Worm (Caenorhabditis elegans): ENCODE measurements around the gene W02D7.5.

The W02D7.5 gene

DNA sequence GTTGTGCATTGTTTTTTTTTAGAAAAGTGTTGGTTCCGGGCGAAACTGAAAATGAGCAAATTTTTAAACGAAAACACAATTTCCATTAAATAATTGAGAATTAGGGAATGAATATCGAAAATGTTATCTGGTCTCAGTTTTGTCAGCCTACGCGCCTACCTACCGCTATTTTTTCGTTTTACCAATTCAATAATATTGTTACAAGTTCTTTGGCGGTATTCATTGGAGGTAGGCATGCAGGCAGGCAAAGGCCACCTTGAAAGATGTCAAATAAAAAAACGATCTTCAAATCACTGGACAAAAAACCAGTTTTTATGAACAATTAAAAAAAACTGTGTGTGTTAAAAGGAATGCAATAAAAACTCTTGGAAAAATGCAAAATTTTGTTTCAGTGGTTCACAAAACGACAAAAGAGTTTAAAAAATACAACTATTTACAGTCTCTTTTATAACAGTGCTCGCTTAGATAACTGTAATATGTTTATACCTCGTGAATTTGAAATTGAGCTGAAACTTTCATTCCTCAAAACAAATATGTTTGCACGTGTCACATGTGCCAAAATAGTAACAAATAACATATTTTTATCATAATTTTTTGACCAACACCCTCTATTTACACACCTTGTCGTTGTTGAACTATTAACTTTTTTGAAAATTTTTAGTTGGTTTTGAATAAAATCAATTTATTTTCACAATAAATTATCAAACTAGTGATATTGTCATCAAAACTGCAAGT, 5.6 kb upstream of the W02D7.5 start, which contains the start of gene W02D7.11:
W02D7.11 (minus strand) TSS at position 51 of the 735 bp plus-strand sequence.
- TF ChIP-seq W03F9.2 (tag; optimal IDR thresholded peaks at IDR 0.05) (no peak), dao-5 (tag; optimal IDR thresholded peaks at IDR 0.05) (no peak), him-1 (tag; optimal IDR thresholded peaks at IDR 0.05) (no peak)

DNA sequence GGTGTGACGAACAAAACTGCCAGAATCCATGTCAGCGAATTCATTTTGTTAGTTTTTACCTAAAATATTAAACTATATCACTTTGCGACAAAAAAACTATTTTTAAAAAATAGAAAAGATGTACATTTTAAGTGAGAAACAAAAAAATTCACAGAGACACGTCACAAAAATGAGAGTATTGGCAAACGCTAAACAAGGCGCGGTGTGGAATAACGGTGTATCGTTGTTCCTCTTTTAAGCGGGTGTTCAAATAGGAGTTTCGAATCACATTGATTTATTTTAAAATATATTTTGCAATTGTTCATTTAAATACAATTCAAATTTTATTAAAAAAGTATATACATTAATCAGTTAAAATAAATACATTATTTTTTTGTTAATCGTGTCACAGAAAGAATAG, 3.5 kb upstream of the W02D7.5 start, which contains the start of gene sel-9:
sel-9 (minus strand) TSS at position 59 of the 400 bp plus-strand sequence.
- TF ChIP-seq him-1 (tag; optimal IDR thresholded peaks at IDR 0.05): no peak

DNA sequence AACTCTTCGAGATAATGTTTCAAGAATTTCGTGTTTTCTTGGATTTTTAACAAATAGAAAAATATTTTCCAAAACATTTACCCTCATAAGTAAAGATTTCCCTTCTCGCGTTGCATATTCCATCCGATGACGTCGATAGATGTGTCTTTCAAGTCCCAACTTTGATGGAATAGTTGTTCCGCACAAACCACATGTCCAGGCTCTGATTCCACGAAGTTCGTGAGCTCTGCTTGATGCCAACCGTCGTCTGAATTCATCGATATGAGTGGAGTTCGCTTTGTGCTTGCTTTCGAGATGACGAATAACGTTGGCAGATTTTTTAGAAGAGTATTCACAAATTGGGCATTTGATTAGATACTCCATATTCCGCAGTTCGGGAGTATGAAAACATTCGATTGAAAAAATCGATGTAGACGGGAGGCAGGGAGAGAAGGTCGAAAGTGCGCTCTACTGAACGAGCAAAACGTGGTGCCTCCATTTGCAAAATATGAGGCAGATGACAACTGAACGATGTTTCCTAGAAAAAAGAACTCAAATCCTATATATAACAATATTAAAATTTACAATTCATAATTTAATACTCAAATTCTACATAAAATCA, 2.0 kb upstream of the W02D7.5 start, which contains the start of gene W02D7.6:
W02D7.6 (minus strand) TSS at position 573 of the 601 bp plus-strand sequence.
- TF ChIP-seq him-1 (tag; optimal IDR thresholded peaks at IDR 0.05): no peak
- TF ChIP-seq W03F9.2 (tag; optimal IDR thresholded peaks at IDR 0.05): peak; percentile 42

DNA sequence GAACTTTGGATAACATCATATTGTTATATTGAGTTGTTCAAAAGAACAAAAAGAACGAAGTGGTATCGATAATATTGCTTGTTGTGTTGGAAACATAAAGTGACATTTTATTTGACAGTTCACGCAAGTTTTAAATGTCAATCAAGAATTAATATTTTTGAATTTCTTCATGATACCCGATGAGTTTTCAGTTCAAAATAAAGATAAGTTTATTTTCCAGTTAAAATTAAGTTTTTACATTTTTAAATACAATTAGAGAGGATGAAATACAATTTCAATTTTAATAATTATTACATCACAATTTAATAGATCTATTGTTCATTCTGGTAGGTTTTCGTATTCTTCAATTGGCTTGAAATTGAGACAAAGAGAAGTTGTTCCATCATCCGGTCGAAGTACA, 1.5 kb downstream of the W02D7.5 start, which contains the start of gene W02D7.4:
W02D7.4 (minus strand) TSS at position 101 of the 400 bp plus-strand sequence.
- no peak for TF ChIP-seq him-1 (tag; optimal IDR thresholded peaks at IDR 0.05)
- TF ChIP-seq dao-5 (tag; optimal IDR thresholded peaks at IDR 0.05): no peak
- no peak for TF ChIP-seq W03F9.2 (tag; optimal IDR thresholded peaks at IDR 0.05)

DNA sequence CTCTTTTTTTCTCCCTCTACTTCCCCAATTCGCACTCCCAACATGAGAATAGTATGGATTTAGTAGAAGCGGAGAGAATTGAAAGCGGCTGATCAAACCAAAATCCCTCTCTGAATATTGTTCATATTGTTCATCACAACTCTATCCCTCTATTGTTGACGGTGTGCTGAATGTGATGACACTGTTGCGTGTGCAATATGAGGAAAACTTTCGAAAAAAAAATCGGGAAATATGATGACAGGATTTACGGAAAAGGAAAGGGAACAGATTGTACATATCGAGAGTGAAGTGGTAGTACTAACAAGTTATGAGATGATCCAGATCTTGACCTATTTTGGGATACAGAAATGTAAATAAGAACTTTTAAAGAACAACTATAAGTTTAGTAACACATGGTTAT, 3.2 kb downstream of the W02D7.5 start, which contains the start of gene smex-1:
smex-1 (minus strand) TSS at position 101 of the 400 bp plus-strand sequence.
- no peak for TF ChIP-seq W03F9.2 (tag; optimal IDR thresholded peaks at IDR 0.05)
- no peak for TF ChIP-seq him-1 (tag; optimal IDR thresholded peaks at IDR 0.05)
- TF ChIP-seq dao-5 (tag; optimal IDR thresholded peaks at IDR 0.05): no peak

DNA sequence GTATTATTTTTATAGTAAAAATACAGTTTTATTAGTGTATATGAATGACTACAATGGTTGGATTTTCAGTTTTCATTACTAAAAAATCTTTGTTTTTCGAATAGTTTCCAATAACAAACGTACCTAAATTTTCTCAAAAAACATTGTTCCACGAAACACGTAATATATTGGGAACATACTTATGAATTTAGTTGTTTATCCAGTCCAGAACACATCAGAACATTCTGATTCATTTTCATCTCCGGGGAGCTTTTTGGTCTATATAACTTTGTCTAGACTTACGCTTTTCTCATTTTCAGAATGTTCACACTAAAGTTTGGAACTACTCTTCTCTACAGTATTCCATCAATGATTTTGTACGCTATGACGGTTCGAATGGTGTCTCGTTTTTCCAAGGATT, 7.3 kb downstream of the W02D7.5 start, which contains the start of gene srg-33:
srg-33 (plus strand) TSS at position 301 of the 400 bp plus-strand sequence.
- TF ChIP-seq W03F9.2 (tag; optimal IDR thresholded peaks at IDR 0.05): no peak
- TF ChIP-seq him-1 (tag; optimal IDR thresholded peaks at IDR 0.05): no peak
- TF ChIP-seq dao-5 (tag; optimal IDR thresholded peaks at IDR 0.05): no peak

DNA sequence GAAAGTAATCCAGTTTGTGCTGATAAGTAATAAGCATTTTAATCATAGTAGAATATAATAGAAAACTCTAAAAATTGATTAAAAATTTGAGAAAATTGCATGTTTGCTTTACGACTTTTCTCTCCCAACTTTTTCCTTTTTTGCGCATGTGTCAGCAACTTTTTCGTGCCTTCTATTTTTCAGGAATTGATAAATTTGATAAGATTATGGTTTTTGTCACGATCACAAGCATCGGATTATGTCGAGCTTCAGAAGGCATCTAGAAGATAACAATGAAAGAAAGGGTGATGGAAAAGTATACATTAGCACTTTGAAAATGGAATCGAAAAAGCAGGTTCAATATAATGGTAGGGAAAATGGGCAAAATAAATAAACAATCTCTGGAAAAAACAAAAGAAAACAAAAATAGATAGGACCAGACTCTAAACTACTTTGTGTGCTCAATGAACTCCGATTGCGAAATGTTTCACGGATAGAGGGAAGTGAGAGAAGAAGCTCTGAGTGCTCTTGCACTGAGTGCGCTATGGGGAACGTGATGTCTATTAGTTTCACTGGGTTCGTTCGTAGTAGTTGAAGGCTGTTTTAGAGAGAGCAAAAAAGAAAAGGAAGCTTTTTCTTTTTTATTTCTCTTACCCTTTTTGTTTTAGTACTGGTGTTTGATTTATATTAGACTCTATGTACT, 10.8 kb downstream of the W02D7.5 start:
- TF ChIP-seq dao-5 (tag; optimal IDR thresholded peaks at IDR 0.05): no peak
- TF ChIP-seq W03F9.2 (tag; optimal IDR thresholded peaks at IDR 0.05): no peak
- TF ChIP-seq him-1 (tag; optimal IDR thresholded peaks at IDR 0.05): no peak

DNA sequence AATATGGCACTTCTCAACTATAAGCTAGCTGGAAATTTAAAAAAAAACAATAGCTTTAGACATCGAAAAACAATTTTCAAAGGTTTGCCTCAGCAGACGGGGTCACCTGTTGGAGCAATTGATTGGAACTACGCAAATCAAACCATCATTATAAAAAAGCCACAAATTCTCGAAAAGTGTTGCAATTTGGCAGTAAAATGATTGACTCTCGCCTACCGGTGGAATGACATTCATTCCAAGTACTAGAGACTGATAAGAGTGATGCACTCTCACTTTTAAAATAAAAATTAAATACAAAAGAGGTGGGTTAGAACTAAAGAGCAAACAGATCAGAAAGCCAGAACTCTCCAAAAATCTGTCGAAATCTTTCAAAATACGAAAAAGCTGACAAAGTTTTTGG, 13.6 kb downstream of the W02D7.5 start:
- TF ChIP-seq W03F9.2 (tag; optimal IDR thresholded peaks at IDR 0.05): no peak
- no peak for TF ChIP-seq him-1 (tag; optimal IDR thresholded peaks at IDR 0.05)
- TF ChIP-seq dao-5 (tag; optimal IDR thresholded peaks at IDR 0.05): no peak

DNA sequence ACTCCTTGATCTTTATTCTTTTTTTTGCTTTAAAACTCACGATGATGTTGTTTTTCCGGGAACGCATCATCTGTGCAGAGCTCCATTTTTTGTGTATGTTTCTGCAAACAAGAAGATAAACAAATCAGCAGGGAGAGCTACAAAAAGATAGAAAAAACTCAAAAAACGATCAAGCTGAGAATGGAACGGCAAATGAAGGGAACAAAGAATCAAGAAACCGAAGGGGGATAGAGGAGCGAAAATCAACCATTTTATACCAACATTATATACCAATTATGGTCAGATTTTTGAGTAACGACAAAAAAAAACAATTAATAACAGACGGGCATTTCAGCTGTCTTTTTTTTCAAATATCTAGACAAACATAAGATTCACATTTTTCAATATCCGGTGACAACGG, 14.2 kb downstream of the W02D7.5 start, which contains the start of gene slc-17.5:
slc-17.5 (minus strand) TSS at position 101 of the 400 bp plus-strand sequence.
- TF ChIP-seq W03F9.2 (tag; optimal IDR thresholded peaks at IDR 0.05) (no peak), dao-5 (tag; optimal IDR thresholded peaks at IDR 0.05) (no peak), him-1 (tag; optimal IDR thresholded peaks at IDR 0.05) (no peak)

DNA sequence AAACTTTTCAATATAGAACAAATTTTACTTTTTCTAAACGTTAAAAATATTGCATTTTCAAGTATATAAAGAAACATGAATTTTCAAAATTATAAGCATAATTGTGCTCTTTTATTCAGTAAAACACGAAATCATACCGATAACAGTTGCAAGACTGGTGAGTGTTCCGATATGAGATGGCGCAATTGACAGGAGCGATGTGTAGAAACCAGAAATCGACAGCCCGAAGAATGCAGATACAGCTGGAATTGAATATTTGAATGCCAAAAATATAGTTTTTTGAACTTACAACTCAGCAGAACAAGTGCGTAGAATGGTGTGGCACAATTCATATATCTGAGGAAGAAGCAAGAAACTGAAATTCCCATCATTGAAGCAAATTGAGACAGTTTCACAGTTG, 16.1 kb downstream of the W02D7.5 start:
- TF ChIP-seq dao-5 (tag; optimal IDR thresholded peaks at IDR 0.05) (no peak), W03F9.2 (tag; optimal IDR thresholded peaks at IDR 0.05) (no peak), him-1 (tag; optimal IDR thresholded peaks at IDR 0.05) (no peak)

DNA sequence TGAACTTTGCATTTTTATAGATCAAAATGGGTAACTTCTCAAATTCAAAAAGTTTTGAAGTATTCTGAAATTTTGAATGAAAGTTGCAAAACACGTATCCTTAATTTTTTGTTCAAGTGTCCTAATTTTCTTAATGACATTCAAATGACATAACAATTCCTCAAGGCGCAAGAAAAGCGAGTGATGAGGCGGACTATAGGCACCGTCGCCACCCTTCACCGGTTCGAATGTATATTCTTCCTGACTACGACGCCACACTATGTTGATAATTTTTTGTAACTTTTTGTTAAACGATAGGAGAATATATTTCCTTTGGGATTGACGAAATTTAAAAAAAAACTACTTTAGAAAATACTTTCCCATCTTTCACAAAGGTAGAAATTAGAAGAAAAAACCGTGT, 17.4 kb downstream of the W02D7.5 start:
- TF ChIP-seq dao-5 (tag; optimal IDR thresholded peaks at IDR 0.05): no peak
- TF ChIP-seq him-1 (tag; optimal IDR thresholded peaks at IDR 0.05): no peak
- TF ChIP-seq W03F9.2 (tag; optimal IDR thresholded peaks at IDR 0.05): no peak

DNA sequence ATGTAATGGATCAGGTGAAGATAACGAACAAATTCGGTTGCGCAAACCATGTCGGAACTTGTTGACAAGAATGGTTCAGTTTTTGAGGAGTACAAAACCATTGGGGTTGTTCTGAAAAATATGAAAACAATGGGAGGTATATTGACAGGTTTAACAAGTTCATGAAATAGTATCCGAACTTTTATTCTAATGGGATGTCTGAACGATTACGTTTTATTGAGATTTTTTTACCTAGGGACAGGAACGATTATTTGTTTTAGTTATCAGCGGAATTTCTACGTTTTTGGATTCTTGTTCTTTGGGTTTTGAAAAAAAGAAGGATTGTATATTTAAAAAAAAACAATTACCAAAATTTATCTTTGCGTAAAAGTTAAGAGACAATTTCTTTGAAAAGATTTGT, 18.3 kb downstream of the W02D7.5 start, which contains the start of gene str-135:
str-135 (minus strand) TSS at position 101 of the 400 bp plus-strand sequence.
- TF ChIP-seq dao-5 (tag; optimal IDR thresholded peaks at IDR 0.05): no peak
- no peak for TF ChIP-seq him-1 (tag; optimal IDR thresholded peaks at IDR 0.05)
- no peak for TF ChIP-seq W03F9.2 (tag; optimal IDR thresholded peaks at IDR 0.05)

DNA sequence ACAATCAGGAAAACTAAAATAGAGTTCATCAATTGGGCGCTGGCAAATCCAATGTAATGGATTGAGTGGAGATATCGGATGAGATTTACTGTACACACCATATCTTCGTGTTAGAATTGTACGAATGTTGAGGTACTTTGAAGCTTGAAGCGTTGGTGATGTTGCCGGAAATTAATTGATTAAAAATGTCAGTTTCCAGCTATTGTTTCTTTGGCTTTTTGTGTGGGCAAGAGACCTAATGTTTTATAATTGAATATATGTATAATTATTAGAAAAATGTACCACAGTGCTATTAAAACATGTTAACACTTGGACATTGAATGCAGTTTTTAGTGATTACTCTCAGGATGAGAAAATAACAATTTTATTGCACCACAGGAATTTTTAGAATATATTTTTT, 20.2 kb downstream of the W02D7.5 start, which contains the start of gene str-136:
str-136 (minus strand) TSS at position 101 of the 400 bp plus-strand sequence.
- no peak for TF ChIP-seq him-1 (tag; optimal IDR thresholded peaks at IDR 0.05)
- no peak for TF ChIP-seq dao-5 (tag; optimal IDR thresholded peaks at IDR 0.05)
- TF ChIP-seq W03F9.2 (tag; optimal IDR thresholded peaks at IDR 0.05): no peak

Data from whole organism, L4/young adult.